Fruit fly (Drosophila melanogaster) whole organism, embryonic: Measurements from ENCODE around the gene CG7912.
A peak's percentile ranks its signal among the peaks of the same experiment; 100 is the strongest.

Experiments
- Asciz ChIP-seq: fragments of 200-800 bp; sonication (Bioruptor generic); optimal IDR thresholded peaks from 2 replicates; lab custom pipeline; 2017; ENCODE audit warnings: missing biosample characterization, mild to moderate bottlenecking, missing genetic modification characterization, missing genetic modification reagents
- Atf3 ChIP-seq: fragments of 200-800 bp; sonication (Bioruptor generic); optimal IDR thresholded peaks from 3 replicates; lab custom pipeline; 2016; ENCODE audit warnings: missing biosample characterization, missing genetic modification characterization
- CG10366 ChIP-seq: fragments of 200-800 bp; sonication (Bioruptor generic); IDR thresholded peaks from 2 replicates; pipeline ENCODE4 v1.3.6; 2022; ENCODE audit warnings: missing biosample characterization, missing genetic modification characterization
- CG10431 ChIP-seq: fragments of 200-800 bp; sonication (Bioruptor generic); optimal IDR thresholded peaks from 3 replicates; lab custom pipeline; 2018; ENCODE audit warnings: missing biosample characterization, mild to moderate bottlenecking, missing genetic modification characterization
- CG10462 ChIP-seq: fragments of 200-800 bp; sonication (Bioruptor generic); optimal IDR thresholded peaks from 2 replicates; lab custom pipeline; 2016; ENCODE audit warnings: missing biosample characterization, missing genetic modification characterization
- CG14710 ChIP-seq: fragments of 200-800 bp; sonication (Bioruptor generic); optimal IDR thresholded peaks from 3 replicates; lab custom pipeline; 2019; ENCODE audit warnings: missing biosample characterization, mild to moderate bottlenecking, missing genetic modification characterization, moderate library complexity
- CG14965 ChIP-seq: fragments of 200-800 bp; sonication (Bioruptor generic); optimal IDR thresholded peaks from 2 replicates; lab custom pipeline; 2016; ENCODE audit warnings: missing biosample characterization, missing genetic modification characterization, borderline replicate concordance
- CG16813 ChIP-seq: fragments of 200-800 bp; sonication (Bioruptor generic); IDR thresholded peaks from 3 replicates; pipeline ENCODE4 v1.3.6; 2022; ENCODE audit warnings: missing biosample characterization, missing genetic modification characterization; ENCODE audit not compliant: partially characterized antibody
- CG16815 ChIP-seq: fragments of 200-800 bp; sonication (Bioruptor generic); optimal IDR thresholded peaks from 3 replicates; lab custom pipeline; 2017; ENCODE audit warnings: missing biosample characterization, mild to moderate bottlenecking, missing genetic modification characterization
- CG16863 ChIP-seq: fragments of 200-800 bp; sonication (Bioruptor generic); optimal IDR thresholded peaks from 3 replicates; lab custom pipeline; 2016; ENCODE audit warnings: missing biosample characterization, missing genetic modification characterization
- CG17361 ChIP-seq: fragments of 200-800 bp; sonication (Bioruptor generic); IDR thresholded peaks from 3 replicates; pipeline ENCODE4 v1.3.6; 2022; ENCODE audit warnings: missing biosample characterization, missing genetic modification characterization
- CG3281 ChIP-seq: fragments of 200-800 bp; sonication (Bioruptor generic); optimal IDR thresholded peaks from 3 replicates; lab custom pipeline; 2017; ENCODE audit warnings: missing biosample characterization, mild to moderate bottlenecking, missing genetic modification characterization
- CG34422 ChIP-seq: fragments of 200-800 bp; sonication (Bioruptor generic); IDR thresholded peaks from 3 replicates; pipeline ENCODE4 v1.3.6; 2022; ENCODE audit warnings: missing biosample characterization, missing genetic modification characterization
- CG4730 ChIP-seq: fragments of 200-800 bp; sonication (Bioruptor generic); IDR thresholded peaks from 2 replicates; pipeline ENCODE4 v1.3.6; 2022; ENCODE audit warnings: missing biosample characterization, missing genetic modification characterization
- CG5180 ChIP-seq: fragments of 200-800 bp; sonication (Bioruptor generic); optimal IDR thresholded peaks from 3 replicates; lab custom pipeline; 2017; ENCODE audit warnings: missing biosample characterization, missing genetic modification characterization, mild to moderate bottlenecking, moderate library complexity, missing genetic modification reagents
- CG6654 ChIP-seq: fragments of 200-800 bp; sonication (Bioruptor generic); optimal IDR thresholded peaks from 2 replicates; lab custom pipeline; 2017; ENCODE audit warnings: missing biosample characterization, mild to moderate bottlenecking, missing genetic modification characterization
- CG7963 ChIP-seq: fragments of 200-800 bp; sonication (Bioruptor generic); IDR thresholded peaks from 3 replicates; pipeline ENCODE4 v1.3.6; 2022; ENCODE audit warnings: missing biosample characterization, missing genetic modification characterization; ENCODE audit not compliant: partially characterized antibody
- Dbx ChIP-seq: fragments of 200-800 bp; sonication (Bioruptor generic); IDR thresholded peaks from 3 replicates; pipeline ENCODE4 v1.3.6; 2022; ENCODE audit warnings: missing biosample characterization, missing genetic modification characterization
- Dfd ChIP-seq, 2 experiments: fragments of >200 bp; optimal IDR thresholded peaks; 2 replicates each; lab custom pipeline; 2017; ENCODE audit warnings: missing biosample characterization in 2 of 2, missing genetic modification characterization in 2 of 2
- Doc3 ChIP-seq: fragments of 200-800 bp; sonication (Bioruptor generic); IDR thresholded peaks from 3 replicates; pipeline ENCODE4 v1.3.6; 2022; ENCODE audit warnings: missing biosample characterization, missing genetic modification characterization; ENCODE audit not compliant: partially characterized antibody
- E2f1 ChIP-seq: fragments of 200-800 bp; sonication (Bioruptor generic); IDR thresholded peaks from 2 replicates; pipeline ENCODE4 v1.3.6; 2022; ENCODE audit warnings: missing biosample characterization, missing genetic modification characterization
- HLH3B ChIP-seq: fragments of 200-800 bp; sonication (Bioruptor generic); IDR thresholded peaks from 2 replicates; pipeline ENCODE4 v1.3.6; 2022; ENCODE audit warnings: missing biosample characterization, missing genetic modification characterization
- Mes4 ChIP-seq: fragments of 200-800 bp; sonication (Bioruptor generic); optimal IDR thresholded peaks from 2 replicates; lab custom pipeline; 2016; ENCODE audit warnings: missing biosample characterization, missing genetic modification characterization
- Mrtf ChIP-seq: fragments of 200-800 bp; sonication (Bioruptor generic); IDR thresholded peaks from 3 replicates; pipeline ENCODE4 v1.3.6; 2022; ENCODE audit warnings: missing biosample characterization, missing genetic modification characterization
- Nf-YC ChIP-seq: fragments of 200-800 bp; optimal IDR thresholded peaks from 3 replicates; lab custom pipeline; 2019; ENCODE audit warnings: missing biosample characterization, mild to moderate bottlenecking, missing genetic modification characterization, moderate library complexity
- Sry-β ChIP-seq: fragments of 200-800 bp; sonication (Bioruptor generic); optimal IDR thresholded peaks from 2 replicates; lab custom pipeline; 2018; ENCODE audit warnings: missing biosample characterization, mild to moderate bottlenecking, missing genetic modification characterization, moderate library complexity
- Sry-δ ChIP-seq: fragments of 200-800 bp; sonication (Bioruptor generic); optimal IDR thresholded peaks from 2 replicates; lab custom pipeline; 2016; ENCODE audit warnings: missing biosample characterization, missing genetic modification characterization
- Stat92E ChIP-seq, 3 experiments: fragments of >200 bp in 2 of 3; fragments of 200-800 bp in 1 of 3; sonication (Bioruptor generic) in 1 of 3; optimal IDR thresholded peaks; 2 replicates each; lab custom pipeline; 2017 to 2019; ENCODE audit warnings: missing biosample characterization in 3 of 3, missing genetic modification characterization in 3 of 3, mild to moderate bottlenecking in 1 of 3, moderate library complexity in 1 of 3
- bab2 ChIP-seq: fragments of 200-800 bp; sonication (Bioruptor generic); optimal IDR thresholded peaks from 2 replicates; lab custom pipeline; 2016; ENCODE audit warnings: missing biosample characterization, missing genetic modification characterization
- br ChIP-seq: fragments of >200 bp; optimal IDR thresholded peaks from 2 replicates; lab custom pipeline; 2017
- ci ChIP-seq: fragments of 200-800 bp; sonication (Bioruptor generic); IDR thresholded peaks from 3 replicates; pipeline ENCODE4 v1.3.6; 2022; ENCODE audit warnings: missing biosample characterization, missing genetic modification characterization
- da ChIP-seq: fragments of 200-800 bp; sonication (Bioruptor generic); optimal IDR thresholded peaks from 2 replicates; lab custom pipeline; 2016; ENCODE audit warnings: missing biosample characterization, missing genetic modification characterization
- esg ChIP-seq: fragments of 200-800 bp; sonication (Bioruptor generic); conservative IDR thresholded peaks from 2 replicates; pipeline ENCODE4 v1.3.6; 2022; ENCODE audit warnings: missing biosample characterization, missing genetic modification characterization
- gsb-n ChIP-seq: fragments of 200-800 bp; sonication (Bioruptor generic); optimal IDR thresholded peaks from 3 replicates; lab custom pipeline; 2018; ENCODE audit warnings: missing biosample characterization, mild to moderate bottlenecking, missing genetic modification characterization
- ken ChIP-seq: fragments of 200-800 bp; sonication (Bioruptor generic); IDR thresholded peaks from 3 replicates; pipeline ENCODE4 v1.3.6; 2022; ENCODE audit warnings: missing biosample characterization, missing genetic modification characterization
- knrl ChIP-seq: fragments of 200-800 bp; sonication (Bioruptor generic); IDR thresholded peaks from 3 replicates; pipeline ENCODE4 v1.3.6; 2022; ENCODE audit warnings: missing biosample characterization, missing genetic modification characterization; ENCODE audit not compliant: partially characterized antibody
- lab ChIP-seq: fragments of 200-800 bp; sonication (Bioruptor generic); optimal IDR thresholded peaks from 3 replicates; lab custom pipeline; 2017; ENCODE audit warnings: missing biosample characterization, missing genetic modification characterization, mild to moderate bottlenecking, moderate library complexity, missing genetic modification reagents
- onecut ChIP-seq: fragments of 200-800 bp; sonication (Bioruptor generic); IDR thresholded peaks from 2 replicates; pipeline ENCODE4 v1.3.6; 2022; ENCODE audit warnings: missing biosample characterization, missing genetic modification characterization
- peb ChIP-seq: fragments of 200-800 bp; sonication (Bioruptor generic); IDR thresholded peaks from 2 replicates; pipeline ENCODE4 v1.3.6; 2022; ENCODE audit warnings: missing biosample characterization, missing genetic modification characterization
- pho ChIP-seq: fragments of 200-800 bp; sonication (Bioruptor generic); optimal IDR thresholded peaks from 2 replicates; lab custom pipeline; 2016; ENCODE audit warnings: missing biosample characterization, missing genetic modification characterization
- pros ChIP-seq: fragments of 200-800 bp; sonication (Bioruptor generic); optimal IDR thresholded peaks from 3 replicates; lab custom pipeline; 2019; ENCODE audit warnings: missing biosample characterization, mild to moderate bottlenecking, missing genetic modification characterization, moderate library complexity
- psq ChIP-seq: fragments of 200-800 bp; sonication (Bioruptor generic); optimal IDR thresholded peaks from 2 replicates; lab custom pipeline; 2017; ENCODE audit warnings: missing biosample characterization, missing genetic modification characterization
- sd ChIP-seq: fragments of 200-800 bp; sonication (Bioruptor generic); optimal IDR thresholded peaks from 3 replicates; lab custom pipeline; 2018; ENCODE audit warnings: missing biosample characterization, mild to moderate bottlenecking, missing genetic modification characterization, moderate library complexity
- so ChIP-seq: fragments of 200-800 bp; sonication (Bioruptor generic); IDR thresholded peaks from 3 replicates; pipeline ENCODE4 v1.3.6; 2022; ENCODE audit warnings: missing biosample characterization, missing genetic modification characterization
- sob ChIP-seq: fragments of 200-800 bp; sonication (Bioruptor generic); IDR thresholded peaks from 2 replicates; pipeline ENCODE4 v1.3.6; 2022; ENCODE audit warnings: missing biosample characterization, missing genetic modification characterization
- tin ChIP-seq: fragments of 200-800 bp; sonication (Bioruptor generic); optimal IDR thresholded peaks from 3 replicates; lab custom pipeline; 2016; ENCODE audit warnings: missing biosample characterization, missing genetic modification characterization
- toy ChIP-seq: fragments of 200-800 bp; sonication (Bioruptor generic); IDR thresholded peaks from 2 replicates; pipeline ENCODE4 v1.3.6; 2022; ENCODE audit warnings: missing biosample characterization, missing genetic modification characterization
- unpg ChIP-seq: fragments of 200-800 bp; sonication (Bioruptor generic); optimal IDR thresholded peaks from 3 replicates; lab custom pipeline; 2018; ENCODE audit warnings: missing biosample characterization, mild to moderate bottlenecking, missing genetic modification characterization, moderate library complexity
- zen2 ChIP-seq: fragments of 200-800 bp; sonication (Bioruptor generic); IDR thresholded peaks from 3 replicates; pipeline ENCODE4 v1.3.6; 2022; ENCODE audit warnings: missing biosample characterization, missing genetic modification characterization; ENCODE audit not compliant: partially characterized antibody

The CG7912 gene

dm6 chr3R:30021559-30022451, 12.8 kb upstream of the CG7912 start, which contains the start of gene Mgat2 (continued):
- TF ChIP-seq Asciz = no peak
- TF ChIP-seq CG3281 (GFP tag; lab: Kevin White, UChicago) = no peak
- TF ChIP-seq Nf-YC (tag; lab: Kevin White, UChicago) = peak; percentile 55
- peak; percentile 81; the same call in 2 of the 3 replicates for TF ChIP-seq knrl
- no peak for TF ChIP-seq ken (GFP tag; lab: Robert Waterston, UW)
- TF ChIP-seq da (GFP tag; lab: Kevin White, UChicago) = peak; percentile 23
- TF ChIP-seq CG14710 = peak; percentile 19
- peak; percentile 34; the same call in 2 of the 3 replicates for TF ChIP-seq so
- no peak for TF ChIP-seq Sry-δ (GFP tag; lab: Kevin White, UChicago)
- TF ChIP-seq CG10431 (GFP tag; lab: Kevin White, UChicago) = peak; percentile 77
- TF ChIP-seq CG4730 = no peak
- TF ChIP-seq CG14965 (GFP tag; lab: Kevin White, UChicago) = peak; percentile 15
- TF ChIP-seq Mrtf (GFP tag; lab: Robert Waterston, UW) = no peak
- no peak for TF ChIP-seq peb (GFP tag; lab: Robert Waterston, UW)
- TF ChIP-seq lab (GFP tag; lab: Kevin White, UChicago) = peak; percentile 56
- TF ChIP-seq Atf3 (GFP tag; lab: Kevin White, UChicago) = no peak
- TF ChIP-seq CG17361 (GFP tag; lab: Robert Waterston, UW) = peak; percentile 5; the same call in 1 of the 3 replicates
- no peak for TF ChIP-seq Dfd (GFP tag; optimal IDR thresholded peaks at IDR 0.05; lab: Kevin White, UChicago)
- TF ChIP-seq esg (GFP tag; lab: Robert Waterston, UW) = no peak
- peak; percentile 49; the same call in 1 of the 2 replicates for TF ChIP-seq E2f1 (GFP tag; lab: Robert Waterston, UW)
- TF ChIP-seq CG7963 = peak; percentile 82
- TF ChIP-seq CG10366 (GFP tag; lab: Robert Waterston, UW) = no peak
- TF ChIP-seq br (lab: Kevin White, UChicago) = no peak
- TF ChIP-seq Doc3 (GFP tag; lab: Robert Waterston, UW) = peak; percentile 94
- no peak for TF ChIP-seq tin (GFP tag; lab: Kevin White, UChicago)
- TF ChIP-seq Mes4 (GFP tag; lab: Kevin White, UChicago) = no peak
- no peak for TF ChIP-seq CG5180 (GFP tag; lab: Kevin White, UChicago)
- TF ChIP-seq Sry-β (GFP tag; lab: Kevin White, UChicago) = peak; percentile 56
- TF ChIP-seq psq (GFP tag; lab: Kevin White, UChicago) = no peak
- TF ChIP-seq sob (GFP tag; lab: Robert Waterston, UW) = peak; percentile 37; the same call in 1 of the 2 replicates
- TF ChIP-seq bab2 (GFP tag; lab: Kevin White, UChicago) = no peak
- peak; percentile 62 for TF ChIP-seq pros
- TF ChIP-seq ci (GFP tag; lab: Robert Waterston, UW) = peak; percentile 78
- TF ChIP-seq toy = no peak
- TF ChIP-seq CG6654 (GFP tag; lab: Kevin White, UChicago) = no peak
- peak; percentile 97 for TF ChIP-seq CG16863
- TF ChIP-seq Stat92E (GFP tag; optimal IDR thresholded peaks at IDR 0.05; lab: Kevin White, UChicago) = peak in 1 of 3 experiments; percentile 88
- TF ChIP-seq CG34422 (GFP tag; lab: Robert Waterston, UW) = peak; percentile 79; the same call in 1 of the 3 replicates
- TF ChIP-seq HLH3B = no peak
- TF ChIP-seq onecut (GFP tag; lab: Robert Waterston, UW) = peak; percentile 94
- TF ChIP-seq CG16815 (GFP tag; lab: Kevin White, UChicago) = no peak
- no peak for TF ChIP-seq CG10462 (GFP tag; lab: Kevin White, UChicago)
- TF ChIP-seq zen2 = peak; percentile 90
- peak; percentile 82 for TF ChIP-seq sd (tag; lab: Kevin White, UChicago)
- no peak for TF ChIP-seq unpg (GFP tag; lab: Kevin White, UChicago)
- peak; percentile 33 for TF ChIP-seq gsb-n (tag; lab: Kevin White, UChicago)
- TF ChIP-seq Dbx = 0 out of 3 replicates have a peak, but pooled peaks have one; percentile 16
- TF ChIP-seq CG16813 = peak; percentile 79
- no peak for TF ChIP-seq pho (GFP tag; lab: Kevin White, UChicago)
